Worm (Caenorhabditis elegans): ENCODE measurements around the gene F13D12.10.

F13D12.10 gene

ce11 chrII:11675877-11676473 lies 37.6 kb upstream of the F13D12.10 start, which contains the start of the genes trr-1 and C47D12.2 (continued):
- TF ChIP-seq nhr-85 (tag) = peak; percentile 80
- no peak for TF ChIP-seq pax-3 (tag; optimal IDR thresholded peaks at IDR 0.05)
- no peak for TF ChIP-seq hlh-4 (tag; optimal IDR thresholded peaks at IDR 0.05)
- no peak for TF ChIP-seq C34B4.2 (tag; optimal IDR thresholded peaks at IDR 0.05)
- TF ChIP-seq unc-62 (GFP tag; optimal IDR thresholded peaks at IDR 0.05) = no peak
- TF ChIP-seq nhr-77 (tag; optimal IDR thresholded peaks at IDR 0.05) = peak; percentile 26
- peak; percentile 36 for TF ChIP-seq lir-3 (tag; optimal IDR thresholded peaks at IDR 0.05; ENCODE audit: poor library complexity)
- TF ChIP-seq C16A3.4 (tag; optimal IDR thresholded peaks at IDR 0.05) = peak; percentile 82
- no peak for TF ChIP-seq dsc-1 (tag; optimal IDR thresholded peaks at IDR 0.05)
- peak; percentile 37 for TF ChIP-seq ama-1 (optimal IDR thresholded peaks at IDR 0.05)
- TF ChIP-seq nhr-90 (tag; optimal IDR thresholded peaks at IDR 0.05; ENCODE audit: poor library complexity) = no peak
- TF ChIP-seq ztf-11 (tag; optimal IDR thresholded peaks at IDR 0.05) = peak in 1 of 2 experiments; percentile 28
- TF ChIP-seq elt-3 (tag; optimal IDR thresholded peaks at IDR 0.05) = no peak
- peak; percentile 24 for TF ChIP-seq unc-130 (tag; optimal IDR thresholded peaks at IDR 0.05)
- TF ChIP-seq mab-9 (GFP tag; IDR thresholded peaks at IDR 0.05) = no peak
- TF ChIP-seq nhr-11 (tag; optimal IDR thresholded peaks at IDR 0.05) = no peak
- no peak for TF ChIP-seq sptf-1 (tag; optimal IDR thresholded peaks at IDR 0.05)
- peak; percentile 64 for TF ChIP-seq F16B12.6 (tag; optimal IDR thresholded peaks at IDR 0.05)
- no peak for TF ChIP-seq ceh-63 (GFP tag; optimal IDR thresholded peaks at IDR 0.05)
- no peak for TF ChIP-seq mef-2 (tag; optimal IDR thresholded peaks at IDR 0.05)
- no peak for TF ChIP-seq nhr-71 (tag; optimal IDR thresholded peaks at IDR 0.05)
- TF ChIP-seq ceh-82 (tag; optimal IDR thresholded peaks at IDR 0.05) = peak; percentile 42 to 77 (median 74)
- TF ChIP-seq mep-1 (tag; optimal IDR thresholded peaks at IDR 0.05) = no peak
- peak; percentile 2 for TF ChIP-seq egl-13 (tag; optimal IDR thresholded peaks at IDR 0.05)
- peak; percentile 81 to 88 (median 87) for TF ChIP-seq dpl-1 (GFP tag; optimal IDR thresholded peaks at IDR 0.05)
- peak; percentile 26 for TF ChIP-seq fkh-8 (tag; optimal IDR thresholded peaks at IDR 0.05)
- TF ChIP-seq pag-3 (tag; optimal IDR thresholded peaks at IDR 0.05; ENCODE audit: borderline replicate concordance, insufficient read depth) = no peak
- TF ChIP-seq grh-1 (GFP tag; IDR thresholded peaks at IDR 0.05) = peak; percentile 59; the same call in 1 of the 2 replicates
- peak; percentile 62 for TF ChIP-seq lin-15B (tag; optimal IDR thresholded peaks at IDR 0.05)
- no peak for TF ChIP-seq lin-14 (GFP tag; optimal IDR thresholded peaks at IDR 0.05)
- TF ChIP-seq nhr-20 (tag; optimal IDR thresholded peaks at IDR 0.05) = peak; percentile 68
- no peak for TF ChIP-seq pqm-1 (tag; optimal IDR thresholded peaks at IDR 0.05)
- TF ChIP-seq lsy-2 (tag; optimal IDR thresholded peaks at IDR 0.05) = peak in 1 of 2 experiments; percentile 84
- TF ChIP-seq ztf-4 (tag; optimal IDR thresholded peaks at IDR 0.05) = no peak
- TF ChIP-seq fkh-4 (tag; optimal IDR thresholded peaks at IDR 0.05; ENCODE audit: borderline replicate concordance) = peak; percentile 14
- no peak for TF ChIP-seq nhr-84 (tag; optimal IDR thresholded peaks at IDR 0.05)
- TF ChIP-seq Y116A8C.19 (tag; optimal IDR thresholded peaks at IDR 0.05; ENCODE audit: borderline replicate concordance) = no peak
- TF ChIP-seq tbx-2 (tag; optimal IDR thresholded peaks at IDR 0.05) = no peak
- TF ChIP-seq ceh-8 (GFP tag; optimal IDR thresholded peaks at IDR 0.05) = no peak
- peak; percentile 49 for TF ChIP-seq aly-2 (tag; optimal IDR thresholded peaks at IDR 0.05)
- TF ChIP-seq skn-1 (tag; optimal IDR thresholded peaks at IDR 0.05) = peak; percentile 84
- peak; percentile 82 for TF ChIP-seq snu-23 (GFP tag; optimal IDR thresholded peaks at IDR 0.05)
- no peak for TF ChIP-seq hlh-17 (GFP tag; optimal IDR thresholded peaks at IDR 0.05; ENCODE audit: borderline replicate concordance)
- TF ChIP-seq isw-1 (GFP tag; IDR thresholded peaks at IDR 0.05) = peak; percentile 47
- TF ChIP-seq blmp-1 (tag; optimal IDR thresholded peaks at IDR 0.05) = no peak
- TF ChIP-seq sox-4 (tag; optimal IDR thresholded peaks at IDR 0.05) = no peak
- no peak for TF ChIP-seq sup-37 (GFP tag; optimal IDR thresholded peaks at IDR 0.05)
- peak; percentile 48 for TF ChIP-seq unc-86 (tag; optimal IDR thresholded peaks at IDR 0.05)
- TF ChIP-seq elt-2 (tag; optimal IDR thresholded peaks at IDR 0.05) = peak; percentile 5
- no peak for TF ChIP-seq lin-39 (tag; optimal IDR thresholded peaks at IDR 0.05)
- TF ChIP-seq alr-1 (tag; optimal IDR thresholded peaks at IDR 0.05; ENCODE audit: borderline replicate concordance) = no peak
- peak; percentile 44 for TF ChIP-seq jun-1 (tag; optimal IDR thresholded peaks at IDR 0.05)
